Worm (Caenorhabditis elegans) whole organism, L2 larva: ENCODE measurements around the gene Y17G9B.8.
"Not testable (repeated sequence)": the region's sequence is repeated elsewhere in the genome, so short reads cannot be mapped to it uniquely, and the experiment has no call there.

Experiments used
- C34F6.9 ChIP-seq: fragments of 150-350 bp; optimal IDR thresholded peaks from 2 replicates; lab custom pipeline; 2014; ENCODE audit warnings: missing biosample characterization, missing genetic modification characterization
- F13H6.1 ChIP-seq: sonication (generic microtip); optimal IDR thresholded peaks from 2 replicates; lab custom pipeline; 2016; ENCODE audit warnings: missing genetic modification characterization, missing compliant biosample characterization
- R02D3.7 ChIP-seq: fragments of 150-350 bp; optimal IDR thresholded peaks from 2 replicates; lab custom pipeline; 2014; ENCODE audit warnings: missing biosample characterization, missing genetic modification characterization
- Y55F3AM.14 ChIP-seq: fragments of 200-800 bp; sonication (Bioruptor generic); optimal IDR thresholded peaks from 2 replicates; lab custom pipeline; 2018; ENCODE audit warnings: mild to moderate bottlenecking, missing genetic modification characterization, missing compliant biosample characterization
- ZK546.5 ChIP-seq: sonication (generic microtip); optimal IDR thresholded peaks from 2 replicates; lab custom pipeline; 2017; ENCODE audit warnings: missing biosample characterization, missing genetic modification characterization
- blmp-1 ChIP-seq: sonication (generic microtip); optimal IDR thresholded peaks from 2 replicates; lab custom pipeline; 2017; ENCODE audit warnings: missing genetic modification characterization, mild to moderate bottlenecking, missing compliant biosample characterization, antibody characterized with exemption, moderate library complexity; ENCODE audit not compliant: insufficient read depth
- ceh-82 ChIP-seq: fragments of 150-350 bp; optimal IDR thresholded peaks from 2 replicates; lab custom pipeline; 2014; ENCODE audit warnings: missing biosample characterization, missing genetic modification characterization
- crh-2 ChIP-seq: sonication (generic microtip); optimal IDR thresholded peaks from 2 replicates; lab custom pipeline; 2017; ENCODE audit warnings: missing biosample characterization, missing genetic modification characterization
- egl-27 ChIP-seq: sonication (generic microtip); optimal IDR thresholded peaks from 3 replicates; lab custom pipeline; 2017; ENCODE audit warnings: missing biosample characterization, missing genetic modification reagents, missing genetic modification characterization
- elt-1 ChIP-seq: fragments of 150-350 bp; optimal IDR thresholded peaks from 2 replicates; lab custom pipeline; 2014; ENCODE audit warnings: missing biosample characterization, missing genetic modification characterization
- fos-1 ChIP-seq: fragments of 150-350 bp; optimal IDR thresholded peaks from 2 replicates; lab custom pipeline; 2014; ENCODE audit warnings: missing biosample characterization, missing genetic modification characterization
- gmeb-1 ChIP-seq: fragments of 150-350 bp; optimal IDR thresholded peaks from 2 replicates; lab custom pipeline; 2014; ENCODE audit warnings: missing biosample characterization, missing genetic modification characterization
- lin-13 ChIP-seq: fragments of 150-350 bp; optimal IDR thresholded peaks from 2 replicates; lab custom pipeline; 2014; ENCODE audit warnings: missing biosample characterization, missing genetic modification reagents, missing genetic modification characterization
- lin-39 ChIP-seq: fragments of 150-350 bp; optimal IDR thresholded peaks from 2 replicates; lab custom pipeline; 2014; ENCODE audit warnings: missing biosample characterization, missing genetic modification reagents, missing genetic modification characterization
- lsy-2 ChIP-seq, 2 experiments: fragments of 150-350 bp in 1 of 2; sonication (generic microtip) in 1 of 2; optimal IDR thresholded peaks; 2 replicates each; lab custom pipeline; 2014 to 2017; ENCODE audit warnings: missing biosample characterization in 2 of 2, missing genetic modification characterization in 2 of 2
- mab-5 ChIP-seq: fragments of 150-350 bp; optimal IDR thresholded peaks from 2 replicates; lab custom pipeline; 2014; ENCODE audit warnings: missing biosample characterization, missing genetic modification characterization
- mbf-1 ChIP-seq: sonication (generic microtip); optimal IDR thresholded peaks from 2 replicates; lab custom pipeline; 2017; ENCODE audit warnings: missing biosample characterization, missing genetic modification characterization
- nhr-10 ChIP-seq: sonication (generic microtip); optimal IDR thresholded peaks from 2 replicates; lab custom pipeline; 2017; ENCODE audit warnings: missing biosample characterization, missing genetic modification characterization
- nhr-11 ChIP-seq: fragments of 150-350 bp; optimal IDR thresholded peaks from 2 replicates; lab custom pipeline; 2014; ENCODE audit warnings: missing biosample characterization, missing genetic modification characterization
- nhr-129 ChIP-seq: fragments of 150-350 bp; optimal IDR thresholded peaks from 2 replicates; lab custom pipeline; 2014; ENCODE audit warnings: missing biosample characterization, missing genetic modification characterization
- nhr-21 ChIP-seq: fragments of 150-350 bp; optimal IDR thresholded peaks from 2 replicates; lab custom pipeline; 2014; ENCODE audit warnings: missing biosample characterization, missing genetic modification characterization
- nhr-25 ChIP-seq: fragments of 150-350 bp; sonication (generic microtip); optimal IDR thresholded peaks from 3 replicates; lab custom pipeline; 2014; ENCODE audit warnings: missing biosample characterization, missing genetic modification characterization
- nhr-6 ChIP-seq: fragments of 150-350 bp; optimal IDR thresholded peaks from 2 replicates; lab custom pipeline; 2014; ENCODE audit warnings: missing biosample characterization, missing genetic modification characterization
- peb-1 ChIP-seq: fragments of 150-350 bp; optimal IDR thresholded peaks from 2 replicates; lab custom pipeline; 2014; ENCODE audit warnings: missing biosample characterization, missing genetic modification characterization
- sem-4 ChIP-seq: fragments of 150-350 bp; optimal IDR thresholded peaks from 2 replicates; lab custom pipeline; 2014; ENCODE audit warnings: missing biosample characterization, missing genetic modification reagents, missing genetic modification characterization
- sma-3 ChIP-seq: sonication (generic microtip); optimal IDR thresholded peaks from 2 replicates; lab custom pipeline; 2016; ENCODE audit warnings: missing genetic modification reagents, missing genetic modification characterization, missing compliant biosample characterization
- sma-9 ChIP-seq, 2 experiments: fragments of 150-350 bp in 1 of 2; sonication (generic microtip) in 1 of 2; optimal IDR thresholded peaks; 2 replicates each; lab custom pipeline; 2014 to 2016; ENCODE audit warnings: missing genetic modification characterization in 2 of 2, mild to moderate bottlenecking in 1 of 2, missing biosample characterization in 1 of 2, missing compliant biosample characterization in 1 of 2, missing genetic modification reagents in 1 of 2, moderate library complexity in 1 of 2
- unc-55 ChIP-seq: fragments of 150-350 bp; sonication (generic microtip); optimal IDR thresholded peaks from 3 replicates; lab custom pipeline; 2014; ENCODE audit warnings: missing biosample characterization, missing genetic modification reagents, missing genetic modification characterization
- ztf-4 ChIP-seq: fragments of 150-350 bp; optimal IDR thresholded peaks from 2 replicates; lab custom pipeline; 2014; ENCODE audit warnings: missing biosample characterization, missing genetic modification characterization

Y17G9B.8 gene

DNA sequence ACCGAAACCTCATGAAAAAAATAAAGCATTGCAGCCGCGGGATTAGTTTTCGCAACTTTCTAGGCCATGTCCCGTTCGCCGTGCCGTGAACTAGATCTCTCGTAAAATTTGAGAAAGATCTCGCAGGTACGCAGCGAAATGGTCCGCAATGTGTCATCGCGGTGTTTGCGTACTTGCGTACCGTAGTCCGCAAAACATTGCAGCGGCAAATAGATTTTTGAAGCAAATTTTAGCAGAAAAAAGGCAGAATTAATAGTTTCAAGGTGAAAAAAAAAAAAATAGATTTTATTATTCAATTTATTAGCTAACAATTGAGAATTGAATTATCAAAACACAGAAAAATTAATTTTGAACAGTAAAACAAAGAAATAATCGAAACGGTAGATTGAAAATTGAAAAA is 30.7 kb downstream of the Y17G9B.8 start:
- peak; percentile 46 for TF ChIP-seq sem-4 (tag; lab: Kevin White, UChicago)
- TF ChIP-seq fos-1 (tag; lab: Kevin White, UChicago), result peak; percentile 33
- TF ChIP-seq C34F6.9 (tag; lab: Kevin White, UChicago), result peak; percentile 62
- peak; percentile 65 for TF ChIP-seq gmeb-1 (tag; lab: Kevin White, UChicago)
- peak; percentile 95 for TF ChIP-seq sma-3 (GFP tag; lab: Kevin White, UChicago)
- peak; percentile 5 for TF ChIP-seq ztf-4 (tag; lab: Kevin White, UChicago)
- peak; percentile 34 for TF ChIP-seq R02D3.7
- TF ChIP-seq lin-13, result peak; percentile 72
- TF ChIP-seq nhr-6 (tag; lab: Kevin White, UChicago), result peak; percentile 11
- TF ChIP-seq nhr-129, result peak; percentile 13
- TF ChIP-seq mab-5 (tag; lab: Kevin White, UChicago), result peak; percentile 68
- peak; percentile 53 for TF ChIP-seq sma-9 (GFP tag; optimal IDR thresholded peaks at IDR 0.05; lab: Kevin White, UChicago)
- TF ChIP-seq sma-9 (tag; optimal IDR thresholded peaks at IDR 0.05; lab: Kevin White, UChicago), result not testable (repeated sequence)
- TF ChIP-seq nhr-21 (tag; lab: Kevin White, UChicago), result peak; percentile 74
- peak; percentile 58 for TF ChIP-seq unc-55
- TF ChIP-seq F13H6.1 (tag; lab: Kevin White, UChicago), result peak; percentile 90
- peak; percentile 80 for TF ChIP-seq ZK546.5 (tag; lab: Kevin White, UChicago)
- TF ChIP-seq lsy-2 (tag; optimal IDR thresholded peaks at IDR 0.05; lab: Kevin White, UChicago), result peak; percentile 97 to 98
- peak; percentile 83 for TF ChIP-seq nhr-25
- peak; percentile 67 for TF ChIP-seq crh-2 (tag; lab: Kevin White, UChicago)
- peak; percentile 91 for TF ChIP-seq Y55F3AM.14 (GFP tag; lab: Kevin White, UChicago)
- peak; percentile 4 for TF ChIP-seq ceh-82 (tag; lab: Kevin White, UChicago)

DNA sequence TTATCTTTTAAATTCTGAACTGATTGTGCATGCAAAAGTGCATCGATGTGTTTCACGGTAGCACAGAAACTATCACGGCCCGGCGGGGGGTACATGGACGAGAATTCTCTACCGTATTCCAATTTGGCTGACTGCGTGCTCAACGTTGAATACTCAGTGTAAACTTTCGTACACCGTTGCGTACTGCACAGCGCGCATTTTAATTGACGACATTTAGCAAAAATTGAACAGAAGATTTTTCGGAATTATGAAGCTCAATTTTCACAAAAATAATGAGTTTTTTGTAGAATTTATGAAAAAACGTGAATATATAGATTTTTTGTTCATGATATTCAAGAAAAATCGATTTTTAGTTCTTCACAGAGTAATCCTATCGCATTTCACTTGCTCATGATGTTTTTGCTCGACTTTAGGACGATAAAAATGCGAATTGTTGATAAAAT is 33.1 kb downstream of the Y17G9B.8 start:
- TF ChIP-seq unc-55 (peak; percentile 35), nhr-21 (tag; lab: Kevin White, UChicago) (peak; percentile 65), blmp-1 (tag; lab: Kevin White, UChicago) (peak; percentile 13), nhr-6 (tag; lab: Kevin White, UChicago) (peak; percentile 11), crh-2 (tag; lab: Kevin White, UChicago) (peak; percentile 36), nhr-11 (tag; lab: Kevin White, UChicago) (peak; percentile 34), lin-13 (peak; percentile 68), sma-9 (GFP tag; optimal IDR thresholded peaks at IDR 0.05; lab: Kevin White, UChicago) (peak; percentile 50), mab-5 (tag; lab: Kevin White, UChicago) (peak; percentile 16), F13H6.1 (tag; lab: Kevin White, UChicago) (peak; percentile 81), R02D3.7 (peak; percentile 21), gmeb-1 (tag; lab: Kevin White, UChicago) (peak; percentile 58), ztf-4 (tag; lab: Kevin White, UChicago) (peak; percentile 19), ZK546.5 (tag; lab: Kevin White, UChicago) (peak; percentile 74), nhr-25 (peak; percentile 65), nhr-129 (peak; percentile 29), lsy-2 (tag; optimal IDR thresholded peaks at IDR 0.05; lab: Kevin White, UChicago) (peak; percentile 95 to 98), sma-3 (GFP tag; lab: Kevin White, UChicago) (peak; percentile 86), C34F6.9 (tag; lab: Kevin White, UChicago) (peak; percentile 32)
- not testable (repeated sequence) for TF ChIP-seq sma-9 (tag; optimal IDR thresholded peaks at IDR 0.05; lab: Kevin White, UChicago)
- TF ChIP-seq, all 48 proteins: peak for 19; not testable (repeated sequence) for 29

DNA sequence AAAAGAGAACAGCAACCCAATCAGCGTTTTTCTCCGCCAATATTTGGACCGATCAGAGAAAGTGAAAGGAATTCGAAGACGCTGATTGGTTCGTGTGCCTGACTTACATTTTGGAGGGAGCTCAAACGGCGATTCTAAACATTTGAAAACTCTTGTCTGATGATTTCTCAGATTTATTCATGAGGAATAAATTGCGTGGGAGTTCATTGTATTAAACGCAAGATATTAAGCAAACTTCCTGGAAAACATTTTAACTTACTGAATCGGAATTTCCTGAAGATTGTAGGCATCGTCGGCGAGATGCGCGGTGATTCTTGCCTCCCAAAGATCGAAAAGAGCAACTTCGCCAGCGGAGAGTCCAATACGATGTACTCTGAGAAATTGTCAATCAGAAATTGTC is 34.1 kb downstream of the Y17G9B.8 start, which contains the start of gene K08F11.1:
TSS of gene K08F11.1 (plus strand) at position 301 of the 400 bp plus-strand sequence.
- TF ChIP-seq sma-9 (GFP tag; optimal IDR thresholded peaks at IDR 0.05; lab: Kevin White, UChicago) (no peak), sma-9 (tag; optimal IDR thresholded peaks at IDR 0.05; lab: Kevin White, UChicago) (no peak), lin-39 (tag; lab: Kevin White, UChicago) (no peak), nhr-6 (tag; lab: Kevin White, UChicago) (no peak), mbf-1 (no peak), nhr-129 (no peak), nhr-10 (tag; lab: Kevin White, UChicago) (no peak), sma-3 (GFP tag; lab: Kevin White, UChicago) (no peak), elt-1 (tag; lab: Kevin White, UChicago) (no peak), fos-1 (tag; lab: Kevin White, UChicago) (no peak)

- TF ChIP-seq sma-9 (GFP tag; optimal IDR thresholded peaks at IDR 0.05; lab: Kevin White, UChicago), result no peak
- no peak for TF ChIP-seq sma-9 (tag; optimal IDR thresholded peaks at IDR 0.05; lab: Kevin White, UChicago)
- no peak for TF ChIP-seq peb-1 (tag; lab: Kevin White, UChicago)
- TF ChIP-seq nhr-6 (tag; lab: Kevin White, UChicago), result no peak
- TF ChIP-seq crh-2 (tag; lab: Kevin White, UChicago), result no peak
- no peak for TF ChIP-seq egl-27 (tag; lab: Kevin White, UChicago)
These were observed 35.0 kb downstream of the Y17G9B.8 start for ce11 chrIV:4723687-4724086.
